Worm (Caenorhabditis elegans): ENCODE results near the gene fsn-1.
"Not testable (repeated sequence)": the region's sequence is repeated elsewhere in the genome, so short reads cannot be mapped to it uniquely, and the experiment has no call there.

ce11 chrIII:4922020-4922419 is 15.1 kb upstream of the fsn-1 start, which contains the start of gene mmab-1:
- not testable (repeated sequence) for TF ChIP-seq aly-2 (tag; optimal IDR thresholded peaks at IDR 0.05); nhr-23 (tag; optimal IDR thresholded peaks at IDR 0.05); mab-5 (tag; optimal IDR thresholded peaks at IDR 0.05); unc-62 (GFP tag; optimal IDR thresholded peaks at IDR 0.05); zag-1 (tag; optimal IDR thresholded peaks at IDR 0.05)
